Fruit fly (Drosophila melanogaster) whole organism, embryonic: ENCODE results near the gene CG10211.
A peak's percentile ranks its signal among the peaks of the same experiment; 100 is the strongest.

ENCODE experiments used
- Ada2b ChIP-seq: fragments of 200-800 bp; sonication (Bioruptor generic); IDR thresholded peaks from 2 replicates; pipeline ENCODE4 v1.3.6; 2022; ENCODE audit warnings: missing biosample characterization, missing genetic modification characterization
- Atf-2 ChIP-seq: fragments of 200-800 bp; sonication (Bioruptor generic); optimal IDR thresholded peaks from 2 replicates; lab custom pipeline; 2016; ENCODE audit warnings: missing biosample characterization, missing genetic modification characterization
- Atf3 ChIP-seq: fragments of 200-800 bp; sonication (Bioruptor generic); optimal IDR thresholded peaks from 3 replicates; lab custom pipeline; 2016; ENCODE audit warnings: missing biosample characterization, missing genetic modification characterization
- BtbVII ChIP-seq: fragments of 200-800 bp; sonication (Bioruptor generic); optimal IDR thresholded peaks from 3 replicates; lab custom pipeline; 2017; ENCODE audit warnings: missing biosample characterization, mild to moderate bottlenecking, missing genetic modification characterization
- CG11696 ChIP-seq: fragments of 200-800 bp; sonication (Bioruptor generic); IDR thresholded peaks from 2 replicates; pipeline ENCODE4 v1.3.6; 2022; ENCODE audit warnings: missing biosample characterization, missing genetic modification characterization
- CG12659 ChIP-seq: fragments of 200-800 bp; sonication (Bioruptor generic); optimal IDR thresholded peaks from 3 replicates; lab custom pipeline; 2017; ENCODE audit warnings: mild to moderate bottlenecking, missing biosample characterization, missing genetic modification reagents, missing genetic modification characterization
- CG13296 ChIP-seq: fragments of 200-800 bp; sonication (Bioruptor generic); optimal IDR thresholded peaks from 3 replicates; lab custom pipeline; 2018; ENCODE audit warnings: missing biosample characterization, mild to moderate bottlenecking, missing genetic modification characterization
- CG13775 ChIP-seq: fragments of 200-800 bp; sonication (Bioruptor generic); optimal IDR thresholded peaks from 3 replicates; lab custom pipeline; 2017; ENCODE audit warnings: missing biosample characterization, mild to moderate bottlenecking, missing genetic modification characterization
- CG14050 ChIP-seq: fragments of 200-800 bp; sonication (Bioruptor generic); IDR thresholded peaks from 3 replicates; pipeline ENCODE4 v1.3.6; 2022; ENCODE audit warnings: missing biosample characterization, missing genetic modification characterization
- CG16813 ChIP-seq: fragments of 200-800 bp; sonication (Bioruptor generic); IDR thresholded peaks from 3 replicates; pipeline ENCODE4 v1.3.6; 2022; ENCODE audit warnings: missing biosample characterization, missing genetic modification characterization; ENCODE audit not compliant: partially characterized antibody
- CG16815 ChIP-seq: fragments of 200-800 bp; sonication (Bioruptor generic); optimal IDR thresholded peaks from 3 replicates; lab custom pipeline; 2017; ENCODE audit warnings: missing biosample characterization, mild to moderate bottlenecking, missing genetic modification characterization
- CG16863 ChIP-seq: fragments of 200-800 bp; sonication (Bioruptor generic); optimal IDR thresholded peaks from 3 replicates; lab custom pipeline; 2016; ENCODE audit warnings: missing biosample characterization, missing genetic modification characterization
- CG17186 ChIP-seq: fragments of 200-800 bp; sonication (Bioruptor generic); optimal IDR thresholded peaks from 3 replicates; lab custom pipeline; 2017; ENCODE audit warnings: missing biosample characterization, missing genetic modification reagents, missing genetic modification characterization
- CG17568 ChIP-seq: fragments of 200-800 bp; sonication (Bioruptor generic); optimal IDR thresholded peaks from 2 replicates; lab custom pipeline; 2018; ENCODE audit warnings: missing biosample characterization, mild to moderate bottlenecking, missing genetic modification characterization, moderate library complexity
- CG17802 ChIP-seq: fragments of 200-800 bp; sonication (Bioruptor generic); optimal IDR thresholded peaks from 2 replicates; lab custom pipeline; 2018; ENCODE audit warnings: missing biosample characterization, mild to moderate bottlenecking, missing genetic modification characterization, moderate library complexity
- CG18764 ChIP-seq: fragments of 200-800 bp; sonication (Bioruptor generic); optimal IDR thresholded peaks from 3 replicates; lab custom pipeline; 2016; ENCODE audit warnings: missing biosample characterization, missing genetic modification characterization
- CG32767 ChIP-seq: fragments of 200-800 bp; sonication (Bioruptor generic); IDR thresholded peaks from 2 replicates; pipeline ENCODE4 v1.3.6; 2022; ENCODE audit warnings: missing biosample characterization, missing genetic modification characterization
- CG33213 ChIP-seq: fragments of 200-800 bp; sonication (Bioruptor generic); optimal IDR thresholded peaks from 3 replicates; lab custom pipeline; 2016; ENCODE audit warnings: missing biosample characterization, missing genetic modification characterization
- CG34422 ChIP-seq: fragments of 200-800 bp; sonication (Bioruptor generic); IDR thresholded peaks from 3 replicates; pipeline ENCODE4 v1.3.6; 2022; ENCODE audit warnings: missing biosample characterization, missing genetic modification characterization
- CG3847 ChIP-seq: fragments of 200-800 bp; sonication (Bioruptor generic); IDR thresholded peaks from 2 replicates; pipeline ENCODE4 v1.3.6; 2022; ENCODE audit warnings: missing biosample characterization, missing genetic modification characterization
- CG4404 ChIP-seq: fragments of 200-800 bp; sonication (Bioruptor generic); IDR thresholded peaks from 2 replicates; pipeline ENCODE4 v1.3.6; 2022; ENCODE audit warnings: missing biosample characterization, missing genetic modification characterization
- CG8281 ChIP-seq: fragments of 200-800 bp; sonication (Bioruptor generic); optimal IDR thresholded peaks from 2 replicates; lab custom pipeline; 2018; ENCODE audit warnings: missing biosample characterization, mild to moderate bottlenecking, missing genetic modification characterization, moderate library complexity
- CG9437 ChIP-seq: fragments of 200-800 bp; sonication (Bioruptor generic); optimal IDR thresholded peaks from 2 replicates; lab custom pipeline; 2018; ENCODE audit warnings: missing biosample characterization, mild to moderate bottlenecking, missing genetic modification characterization
- CkIIα-i1 ChIP-seq: fragments of 200-800 bp; sonication (Bioruptor generic); IDR thresholded peaks from 2 replicates; pipeline ENCODE4 v1.3.6; 2022; ENCODE audit warnings: missing biosample characterization, missing genetic modification characterization
- Dfd ChIP-seq, 2 experiments: fragments of >200 bp; optimal IDR thresholded peaks; 2 replicates each; lab custom pipeline; 2017; ENCODE audit warnings: missing biosample characterization in 2 of 2, missing genetic modification characterization in 2 of 2
- Fer3 ChIP-seq: fragments of 200-800 bp; sonication (Bioruptor generic); optimal IDR thresholded peaks from 2 replicates; lab custom pipeline; 2018; ENCODE audit warnings: missing biosample characterization, mild to moderate bottlenecking, missing genetic modification characterization, moderate library complexity
- HLH54F ChIP-seq: fragments of 200-800 bp; sonication (Bioruptor generic); optimal IDR thresholded peaks from 3 replicates; lab custom pipeline; 2016; ENCODE audit warnings: missing biosample characterization, missing genetic modification characterization
- Lhr ChIP-seq: fragments of 200-800 bp; sonication (Bioruptor generic); optimal IDR thresholded peaks from 3 replicates; lab custom pipeline; 2017; ENCODE audit warnings: mild to moderate bottlenecking, missing biosample characterization, missing genetic modification reagents, missing genetic modification characterization
- Mad ChIP-seq: fragments of 200-800 bp; sonication (Bioruptor generic); optimal IDR thresholded peaks from 2 replicates; lab custom pipeline; 2016; ENCODE audit warnings: missing biosample characterization, missing genetic modification characterization
- NC2α ChIP-seq: fragments of 200-800 bp; sonication (Bioruptor generic); optimal IDR thresholded peaks from 2 replicates; lab custom pipeline; 2016; ENCODE audit warnings: missing biosample characterization, missing genetic modification characterization
- Scr ChIP-seq: fragments of 200-800 bp; sonication (Bioruptor generic); IDR thresholded peaks from 2 replicates; pipeline ENCODE4 v1.3.6; 2022; ENCODE audit warnings: missing biosample characterization, missing genetic modification characterization; ENCODE audit not compliant: partially characterized antibody
- Usf ChIP-seq: fragments of 200-800 bp; sonication (Bioruptor generic); optimal IDR thresholded peaks from 2 replicates; lab custom pipeline; 2017; ENCODE audit warnings: missing genotype, missing biosample characterization, missing genetic modification characterization
- Vsx1 ChIP-seq: fragments of 200-800 bp; sonication (Bioruptor generic); optimal IDR thresholded peaks from 2 replicates; lab custom pipeline; 2017; ENCODE audit warnings: missing biosample characterization, mild to moderate bottlenecking, missing genetic modification characterization, missing genetic modification reagents
- ab ChIP-seq: fragments of 200-800 bp; sonication (Bioruptor generic); optimal IDR thresholded peaks from 2 replicates; lab custom pipeline; 2016; ENCODE audit warnings: missing biosample characterization, missing genetic modification characterization
- al ChIP-seq: fragments of 200-800 bp; sonication (Bioruptor generic); IDR thresholded peaks from 2 replicates; pipeline ENCODE4 v1.3.6; 2022; ENCODE audit warnings: missing biosample characterization, missing genetic modification characterization
- aop ChIP-seq: fragments of 200-800 bp; sonication (Bioruptor generic); IDR thresholded peaks from 2 replicates; pipeline ENCODE4 v1.3.6; 2022; ENCODE audit warnings: missing biosample characterization, missing genetic modification characterization
- ara ChIP-seq: fragments of 200-800 bp; sonication (Bioruptor generic); IDR thresholded peaks from 2 replicates; pipeline ENCODE4 v1.3.6; 2022; ENCODE audit warnings: missing biosample characterization, missing genetic modification characterization
- cas ChIP-seq: fragments of 200-800 bp; sonication (Bioruptor generic); IDR thresholded peaks from 2 replicates; pipeline ENCODE4 v1.3.6; 2022; ENCODE audit warnings: missing biosample characterization, missing genetic modification characterization
- cg ChIP-seq: fragments of 200-800 bp; sonication (Bioruptor generic); optimal IDR thresholded peaks from 3 replicates; lab custom pipeline; 2019; ENCODE audit warnings: missing biosample characterization, mild to moderate bottlenecking, missing genetic modification characterization, moderate library complexity
- kni ChIP-seq: fragments of 200-800 bp; sonication (Bioruptor generic); optimal IDR thresholded peaks from 3 replicates; lab custom pipeline; 2017; ENCODE audit warnings: mild to moderate bottlenecking, missing biosample characterization, missing genetic modification reagents, missing genetic modification characterization
- lbe ChIP-seq: fragments of 200-800 bp; sonication (Bioruptor generic); optimal IDR thresholded peaks from 2 replicates; lab custom pipeline; 2016; ENCODE audit warnings: missing biosample characterization, mild to moderate bottlenecking, missing genetic modification characterization
- nerfin-1 ChIP-seq: fragments of 200-800 bp; sonication (Bioruptor generic); optimal IDR thresholded peaks from 3 replicates; lab custom pipeline; 2019; ENCODE audit warnings: missing biosample characterization, mild to moderate bottlenecking, missing genetic modification characterization, moderate library complexity
- prd ChIP-seq, 3 experiments: fragments of >200 bp in 2 of 3; fragments of 200-800 bp in 1 of 3; sonication (Bioruptor generic) in 1 of 3; optimal IDR thresholded peaks in 2 of 3; IDR thresholded peaks in 1 of 3; 2 replicates in 2 of 3; 3 replicates in 1 of 3; pipeline versions ENCODE4 v1.3.6 to Lab custom; 2017 to 2022; ENCODE audit warnings: missing biosample characterization in 1 of 3, missing genetic modification characterization in 1 of 3
- sisA ChIP-seq: fragments of 200-800 bp; sonication (Bioruptor generic); IDR thresholded peaks from 2 replicates; pipeline ENCODE4 v1.3.6; 2022; ENCODE audit warnings: missing biosample characterization, missing genetic modification characterization
- stwl ChIP-seq: fragments of 200-800 bp; sonication (Bioruptor generic); optimal IDR thresholded peaks from 3 replicates; lab custom pipeline; 2018; ENCODE audit warnings: missing biosample characterization, mild to moderate bottlenecking, missing genetic modification characterization, moderate library complexity
- tin ChIP-seq: fragments of 200-800 bp; sonication (Bioruptor generic); optimal IDR thresholded peaks from 3 replicates; lab custom pipeline; 2016; ENCODE audit warnings: missing biosample characterization, missing genetic modification characterization
- trem ChIP-seq: fragments of 200-800 bp; optimal IDR thresholded peaks from 3 replicates; lab custom pipeline; 2019; ENCODE audit warnings: missing biosample characterization, mild to moderate bottlenecking, missing genetic modification characterization, moderate library complexity
- unc-4 ChIP-seq: fragments of 200-800 bp; sonication (Bioruptor generic); IDR thresholded peaks from 2 replicates; pipeline ENCODE4 v1.3.6; 2022; ENCODE audit warnings: missing biosample characterization, missing genetic modification characterization; ENCODE audit not compliant: partially characterized antibody
- wek ChIP-seq: fragments of 200-800 bp; sonication (Bioruptor generic); optimal IDR thresholded peaks from 3 replicates; lab custom pipeline; 2018; ENCODE audit warnings: missing biosample characterization, mild to moderate bottlenecking, missing genetic modification characterization, moderate library complexity

Gene CG10211

DNA sequence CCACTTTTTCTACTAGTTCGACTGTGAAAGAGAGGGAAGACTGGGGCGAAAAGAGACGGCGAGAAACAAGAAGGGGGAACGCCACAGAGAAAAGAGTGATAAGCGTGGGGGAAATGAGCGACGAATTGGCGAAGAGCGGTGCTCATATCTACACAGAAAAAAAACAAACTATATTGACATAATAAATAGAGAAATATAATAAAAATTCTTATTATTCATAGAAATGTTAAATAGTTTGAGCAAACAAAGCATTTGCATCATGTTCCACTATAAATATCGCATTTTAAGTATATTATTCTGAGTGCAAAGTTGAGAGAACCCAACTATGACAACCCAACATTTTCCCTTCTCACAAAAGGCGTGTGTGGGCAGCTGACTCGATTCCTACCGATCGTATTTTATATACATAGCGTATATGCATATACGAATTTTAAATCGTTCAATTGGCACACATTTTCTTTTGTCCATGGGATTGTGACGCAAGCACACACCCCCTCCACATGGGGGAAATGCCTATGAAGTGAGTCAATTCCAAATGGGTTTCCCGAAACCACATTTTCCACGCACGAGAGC lies 40.8 kb downstream of the CG10211 start (continued):
- no peak for TF ChIP-seq unc-4 (GFP tag; lab: Robert Waterston, UW)
- no peak for TF ChIP-seq CG16863
- no peak for TF ChIP-seq Atf-2
- TF ChIP-seq Ada2b = peak; percentile 88
- TF ChIP-seq CG8281 (tag; lab: Kevin White, UChicago) = peak; percentile 45
- peak; percentile 56; the same call in 1 of the 2 replicates for TF ChIP-seq CG11696
- peak; percentile 50; the same call in 1 of the 2 replicates for TF ChIP-seq ara
- TF ChIP-seq CG34422 = 0 out of 3 replicates have a peak, but pooled peaks have one; percentile 57
- no peak for TF ChIP-seq Atf3 (GFP tag; lab: Kevin White, UChicago)
- TF ChIP-seq CG14050 = peak; percentile 76
- TF ChIP-seq CG13775 = peak; percentile 72
- no peak for TF ChIP-seq cg (GFP tag; lab: Kevin White, UChicago)
- no peak for TF ChIP-seq kni (GFP tag; lab: Kevin White, UChicago)
- TF ChIP-seq CG33213 (GFP tag; lab: Kevin White, UChicago) = no peak
- no peak for TF ChIP-seq NC2α
- TF ChIP-seq CG16813 (GFP tag; lab: Robert Waterston, UW) = no peak
- peak; percentile 75 for TF ChIP-seq al (GFP tag; lab: Robert Waterston, UW)
- TF ChIP-seq tin (GFP tag; lab: Kevin White, UChicago) = peak; percentile 62
- no peak for TF ChIP-seq Scr
- no peak for TF ChIP-seq prd (optimal IDR thresholded peaks at IDR 0.05; lab: Kevin White, UChicago)
- peak; percentile 75 for TF ChIP-seq prd (GFP tag; IDR thresholded peaks at IDR 0.05; lab: Robert Waterston, UW)
- peak; percentile 77 for TF ChIP-seq sisA (GFP tag; lab: Robert Waterston, UW)
- TF ChIP-seq CG17186 (GFP tag; lab: Kevin White, UChicago) = no peak
- peak; percentile 39 for TF ChIP-seq Mad (GFP tag; lab: Kevin White, UChicago)
- TF ChIP-seq aop = no peak
- TF ChIP-seq BtbVII (GFP tag; lab: Kevin White, UChicago) = peak; percentile 76
- peak; percentile 36 for TF ChIP-seq lbe
- TF ChIP-seq CG17802 (tag; lab: Kevin White, UChicago) = no peak
- TF ChIP-seq Fer3 = peak; percentile 67
- peak; percentile 65 for TF ChIP-seq CG13296 (GFP tag; lab: Kevin White, UChicago)
- no peak for TF ChIP-seq CkIIα-i1 (GFP tag; lab: Robert Waterston, UW)
- TF ChIP-seq CG17568 (GFP tag; lab: Kevin White, UChicago) = peak; percentile 47
- peak; percentile 41 for TF ChIP-seq Vsx1 (GFP tag; lab: Kevin White, UChicago)
- TF ChIP-seq CG12659 (GFP tag; lab: Kevin White, UChicago) = peak; percentile 75
- TF ChIP-seq CG3847 (GFP tag; lab: Robert Waterston, UW) = peak; percentile 75
- no peak for TF ChIP-seq Lhr
- no peak for TF ChIP-seq CG4404
- TF ChIP-seq trem (tag; lab: Kevin White, UChicago) = peak; percentile 35
- peak; percentile 16 for TF ChIP-seq Usf
- 0 out of 2 replicates have a peak, but pooled peaks have one; percentile 39 for TF ChIP-seq cas (GFP tag; lab: Robert Waterston, UW)
- peak; percentile 66 for TF ChIP-seq CG32767 (GFP tag; lab: Robert Waterston, UW)
- no peak for TF ChIP-seq HLH54F (GFP tag; lab: Kevin White, UChicago)
- peak; percentile 25 for TF ChIP-seq CG18764 (GFP tag; lab: Kevin White, UChicago)
- peak; percentile 22 for TF ChIP-seq CG16815 (GFP tag; lab: Kevin White, UChicago)
- no peak for TF ChIP-seq stwl (tag; lab: Kevin White, UChicago)
- TF ChIP-seq CG9437 (GFP tag; lab: Kevin White, UChicago) = peak; percentile 53
- no peak for TF ChIP-seq Dfd (GFP tag; optimal IDR thresholded peaks at IDR 0.05; lab: Kevin White, UChicago)
- TF ChIP-seq nerfin-1 (tag; lab: Kevin White, UChicago) = peak; percentile 33
- TF ChIP-seq wek (GFP tag; lab: Kevin White, UChicago) = no peak
- TF ChIP-seq ab (GFP tag; lab: Kevin White, UChicago) = no peak
